Fruit fly (Drosophila melanogaster) whole organism, embryonic: Measurements from ENCODE around the gene CG15498.

Experiments used
- CG11085 ChIP-seq: fragments of 200-800 bp; sonication (Bioruptor generic); IDR thresholded peaks from 2 replicates; pipeline ENCODE4 v1.3.6; 2022; ENCODE audit warnings: missing biosample characterization, missing genetic modification characterization
- CG11723 ChIP-seq: fragments of 200-800 bp; sonication (Bioruptor generic); optimal IDR thresholded peaks from 2 replicates; lab custom pipeline; 2017; ENCODE audit warnings: missing biosample characterization, mild to moderate bottlenecking, missing genetic modification characterization
- CG15269 ChIP-seq: fragments of 200-800 bp; sonication (Bioruptor generic); optimal IDR thresholded peaks from 2 replicates; lab custom pipeline; 2018; ENCODE audit warnings: missing biosample characterization, mild to moderate bottlenecking, missing genetic modification characterization, moderate library complexity
- CkIIα-i1 ChIP-seq: fragments of 200-800 bp; sonication (Bioruptor generic); IDR thresholded peaks from 2 replicates; pipeline ENCODE4 v1.3.6; 2022; ENCODE audit warnings: missing biosample characterization, missing genetic modification characterization
- Meics ChIP-seq: fragments of 200-800 bp; sonication (Bioruptor generic); optimal IDR thresholded peaks from 2 replicates; lab custom pipeline; 2017; ENCODE audit warnings: missing biosample characterization, mild to moderate bottlenecking, missing genetic modification characterization
- Pdp1 ChIP-seq, 2 experiments: fragments of 200-800 bp; sonication (Bioruptor generic); optimal IDR thresholded peaks; 3 replicates each; lab custom pipeline; 2016; ENCODE audit warnings: missing biosample characterization in 2 of 2, missing genetic modification characterization in 2 of 2, mild to moderate bottlenecking in 1 of 2, moderate library complexity in 1 of 2
- Usf ChIP-seq: fragments of 200-800 bp; sonication (Bioruptor generic); optimal IDR thresholded peaks from 2 replicates; lab custom pipeline; 2017; ENCODE audit warnings: missing genotype, missing biosample characterization, missing genetic modification characterization
- Xrp1 ChIP-seq: fragments of 200-800 bp; sonication (Bioruptor generic); IDR thresholded peaks from 2 replicates; pipeline ENCODE4 v1.3.6; 2022; ENCODE audit warnings: missing biosample characterization, missing genetic modification characterization
- ap ChIP-seq: fragments of 200-800 bp; sonication (Bioruptor generic); IDR thresholded peaks from 2 replicates; pipeline ENCODE4 v1.3.6; 2022; ENCODE audit warnings: missing biosample characterization, missing genetic modification characterization
- insv ChIP-seq, 2 experiments: fragments of 200-800 bp; sonication (Bioruptor generic); optimal IDR thresholded peaks; 3 replicates each; lab custom pipeline; 2016 to 2018; ENCODE audit warnings: missing biosample characterization in 2 of 2, missing genetic modification characterization in 2 of 2
- nom ChIP-seq: fragments of 200-800 bp; sonication (Bioruptor generic); optimal IDR thresholded peaks from 2 replicates; lab custom pipeline; 2017; ENCODE audit warnings: missing biosample characterization, missing genetic modification characterization, mild to moderate bottlenecking, moderate library complexity, missing genetic modification reagents

- no peak for TF ChIP-seq Xrp1
- TF ChIP-seq nom: peak; percentile 72
- no peak for TF ChIP-seq Meics
- TF ChIP-seq CG11085 (GFP tag; lab: Robert Waterston, UW): no peak
- TF ChIP-seq ap (GFP tag; lab: Robert Waterston, UW): no peak
- TF ChIP-seq CG15269 (tag; lab: Kevin White, UChicago): no peak
- TF ChIP-seq Pdp1 (GFP tag; optimal IDR thresholded peaks at IDR 0.05; lab: Kevin White, UChicago): peak in 1 of 2 experiments; percentile 39
- no peak for TF ChIP-seq Usf (GFP tag; lab: Kevin White, UChicago)
- TF ChIP-seq insv (GFP tag; optimal IDR thresholded peaks at IDR 0.05; lab: Kevin White, UChicago): no peak
- TF ChIP-seq CkIIα-i1: no peak
- TF ChIP-seq CG11723 (GFP tag; lab: Kevin White, UChicago): no peak
Measured at dm6 chr3R:21591962-21592361, 23.0 kb upstream of the CG15498 start.
